Fruit fly (Drosophila melanogaster): Measurements from ENCODE around the gene CG45089.
A peak's percentile ranks its signal among the peaks of the same experiment; 100 is the strongest.

The CG45089 gene

dm6 chrX:7933210-7933915 is 39.8 kb upstream of the CG45089 start, which contains the start of the genes Dhdds and RpS14a (continued):
- no peak for TF ChIP-seq bowl (GFP tag; IDR thresholded peaks at IDR 0.05)
- TF ChIP-seq CG1603 (tag; optimal IDR thresholded peaks at IDR 0.05), result peak; percentile 40
- peak; percentile 86 for TF ChIP-seq pita (GFP tag; optimal IDR thresholded peaks at IDR 0.05)
- peak; percentile 5 for TF ChIP-seq CG4282 (GFP tag; optimal IDR thresholded peaks at IDR 0.05)
- peak; percentile 98 for TF ChIP-seq BEAF-32 (GFP tag; optimal IDR thresholded peaks at IDR 0.05)
- TF ChIP-seq ara (GFP tag; IDR thresholded peaks at IDR 0.05), result no peak
- peak; percentile 86 for TF ChIP-seq MESR4 (GFP tag; optimal IDR thresholded peaks at IDR 0.05)
- peak; percentile 77 for TF ChIP-seq Sry-δ (GFP tag; optimal IDR thresholded peaks at IDR 0.05)
- TF ChIP-seq gcm (GFP tag; optimal IDR thresholded peaks at IDR 0.05), result peak; percentile 36
- TF ChIP-seq CG15269 (tag; optimal IDR thresholded peaks at IDR 0.05), result peak; percentile 38
- no peak for TF ChIP-seq schlank (tag; optimal IDR thresholded peaks at IDR 0.05)
- TF ChIP-seq maf-S (GFP tag; optimal IDR thresholded peaks at IDR 0.05), result peak; percentile 18
- TF ChIP-seq CG2202 (tag; optimal IDR thresholded peaks at IDR 0.05), result peak; percentile 26
- TF ChIP-seq Usf (GFP tag; optimal IDR thresholded peaks at IDR 0.05), result peak; percentile 44
- no peak for TF ChIP-seq esg (GFP tag; conservative IDR thresholded peaks at IDR 0.05)
- no peak for TF ChIP-seq danr (GFP tag; IDR thresholded peaks at IDR 0.05)
- TF ChIP-seq CG6654 (GFP tag; optimal IDR thresholded peaks at IDR 0.05), result peak; percentile 8
- TF ChIP-seq zf30C (GFP tag; optimal IDR thresholded peaks at IDR 0.05), result no peak
- peak; percentile 1 for TF ChIP-seq HmgD (GFP tag; optimal IDR thresholded peaks at IDR 0.05)
- TF ChIP-seq CG9727 (GFP tag; optimal IDR thresholded peaks at IDR 0.05), result peak; percentile 90
- peak; percentile 30 for TF ChIP-seq CG17359 (tag; optimal IDR thresholded peaks at IDR 0.05)
- peak; percentile 18 for TF ChIP-seq Nf-YB (GFP tag; optimal IDR thresholded peaks at IDR 0.05)
- TF ChIP-seq lmd (GFP tag; IDR thresholded peaks at IDR 0.05), result no peak
- no peak for TF ChIP-seq CG11093 (GFP tag; IDR thresholded peaks at IDR 0.05)
- TF ChIP-seq sim (GFP tag; IDR thresholded peaks at IDR 0.05), result no peak
- TF ChIP-seq Atf6 (GFP tag; IDR thresholded peaks at IDR 0.05), result no peak
- TF ChIP-seq CG17328 (GFP tag; IDR thresholded peaks at IDR 0.05), result peak; percentile 61
- peak; percentile 32 for TF ChIP-seq CG33213 (GFP tag; optimal IDR thresholded peaks at IDR 0.05)
- 0 out of 3 replicates have a peak, but pooled peaks have one; percentile 54 for TF ChIP-seq H15 (GFP tag; IDR thresholded peaks at IDR 0.05)
- TF ChIP-seq CG12391 (tag; optimal IDR thresholded peaks at IDR 0.05), result peak; percentile 63
- no peak for TF ChIP-seq CG43689 (GFP tag; IDR thresholded peaks at IDR 0.05)
- peak; percentile 56 for TF ChIP-seq Max (GFP tag; optimal IDR thresholded peaks at IDR 0.05)
- TF ChIP-seq CG12299 (tag; optimal IDR thresholded peaks at IDR 0.05), result no peak
- TF ChIP-seq CG4854 (GFP tag; optimal IDR thresholded peaks at IDR 0.05), result peak; percentile 29
- TF ChIP-seq dimm (GFP tag; IDR thresholded peaks at IDR 0.05), result no peak
- peak; percentile 41 for TF ChIP-seq CG6813 (GFP tag; optimal IDR thresholded peaks at IDR 0.05)
- peak; percentile 25 for TF ChIP-seq zen (tag; optimal IDR thresholded peaks at IDR 0.05)
- 0 out of 3 replicates have a peak, but pooled peaks have one; percentile 11 for TF ChIP-seq Dbx (GFP tag; IDR thresholded peaks at IDR 0.05)
- no peak for TF ChIP-seq gsb (GFP tag; IDR thresholded peaks at IDR 0.05)
- TF ChIP-seq aop (GFP tag; IDR thresholded peaks at IDR 0.05), result no peak
- no peak for TF ChIP-seq br (optimal IDR thresholded peaks at IDR 0.05)
- TF ChIP-seq prd (optimal IDR thresholded peaks at IDR 0.05), result no peak
- peak; percentile 5; the same call in 1 of the 3 replicates for TF ChIP-seq prd (GFP tag; IDR thresholded peaks at IDR 0.05)
- no peak for TF ChIP-seq CG10462 (GFP tag; optimal IDR thresholded peaks at IDR 0.05)
- peak; percentile 4 for TF ChIP-seq shn (GFP tag; optimal IDR thresholded peaks at IDR 0.05)
- TF ChIP-seq Blimp-1 (GFP tag; optimal IDR thresholded peaks at IDR 0.05), result no peak
- peak; percentile 77 for TF ChIP-seq CG4424 (GFP tag; optimal IDR thresholded peaks at IDR 0.05)
- TF ChIP-seq NC2β (GFP tag; optimal IDR thresholded peaks at IDR 0.05), result peak; percentile 88
- TF ChIP-seq B-H2 (GFP tag; optimal IDR thresholded peaks at IDR 0.05), result no peak
- peak; percentile 32 for TF ChIP-seq NC2α (GFP tag; optimal IDR thresholded peaks at IDR 0.05)
- no peak for TF ChIP-seq chn (GFP tag; optimal IDR thresholded peaks at IDR 0.05)

Data from whole organism, embryonic.